Worm (Caenorhabditis elegans) whole organism, mixed stage, embryonic: ENCODE data around the gene col-132.

Source experiments
- elt-3 ChIP-seq: fragments of 150-350 bp; optimal IDR thresholded peaks from 2 replicates; lab custom pipeline; 2014; ENCODE audit warnings: missing biosample characterization, missing genetic modification characterization
- nhr-2 ChIP-seq: fragments of 150-350 bp; optimal IDR thresholded peaks from 2 replicates; lab custom pipeline; 2014; ENCODE audit warnings: missing biosample characterization, missing genetic modification characterization
- snpc-4 ChIP-seq: fragments of 150-350 bp; optimal IDR thresholded peaks from 2 replicates; lab custom pipeline; 2014; ENCODE audit warnings: missing biosample characterization, missing genetic modification characterization

DNA sequence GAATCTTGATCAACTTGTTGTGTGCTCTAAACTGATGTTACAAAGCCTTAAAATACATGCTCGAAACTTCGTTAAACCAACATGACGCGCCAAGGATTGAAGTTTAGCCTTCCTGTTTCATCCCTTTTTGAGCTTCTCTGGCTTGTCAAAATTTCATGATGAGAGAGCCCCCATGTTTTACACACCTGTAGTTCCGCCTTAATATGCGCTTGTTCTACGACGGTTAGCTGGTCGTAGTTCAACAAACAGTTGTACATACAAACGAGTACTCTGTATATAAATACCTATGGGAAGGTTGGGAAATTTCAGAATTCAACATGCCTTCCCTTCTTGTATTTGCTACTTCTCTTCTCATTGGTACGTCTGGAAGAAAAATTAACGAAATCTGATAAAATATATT lies 22.4 kb downstream of the col-132 start, which contains the start of gene scl-6:
- TF ChIP-seq nhr-2 (tag; lab: Kevin White, UChicago) (no peak), snpc-4 (tag; lab: Kevin White, UChicago) (no peak), elt-3 (tag; lab: Kevin White, UChicago) (no peak)
